Worm (Caenorhabditis elegans): ENCODE measurements around the gene R05D8.9.

Gene R05D8.9

DNA sequence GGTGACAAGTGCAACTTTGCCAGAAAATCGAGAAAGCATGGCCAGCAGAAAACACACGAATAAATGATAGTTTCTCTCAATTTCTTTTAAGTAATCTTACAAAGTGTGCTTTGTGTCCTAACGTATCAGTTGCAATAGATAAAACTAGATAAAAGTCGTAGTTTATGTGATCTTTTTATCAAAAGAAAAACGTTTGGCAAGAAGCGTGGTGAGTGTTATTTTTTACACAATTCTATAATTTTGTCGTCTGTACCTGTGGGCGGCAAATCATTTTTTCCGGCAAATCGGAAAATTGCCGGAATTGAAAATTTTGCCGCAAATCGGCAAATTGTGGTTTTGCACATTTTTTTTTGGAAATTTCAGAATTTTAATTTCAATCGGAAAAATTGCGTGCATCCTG, at the start of gene R05D8.9:
Gene R05D8.9 (minus strand): TSS at position 101 of the 400 bp plus-strand sequence.
- no peak for TF ChIP-seq nhr-10 (tag; optimal IDR thresholded peaks at IDR 0.05)
- no peak for TF ChIP-seq lin-39 (tag; optimal IDR thresholded peaks at IDR 0.05)
- TF ChIP-seq lin-13 (GFP tag; optimal IDR thresholded peaks at IDR 0.05), result no peak
- TF ChIP-seq ceh-82 (tag; optimal IDR thresholded peaks at IDR 0.05), result no peak
- TF ChIP-seq unc-39 (tag; optimal IDR thresholded peaks at IDR 0.05), result no peak
- TF ChIP-seq nhr-23 (tag; optimal IDR thresholded peaks at IDR 0.05), result no peak
- TF ChIP-seq dmd-4 (tag; optimal IDR thresholded peaks at IDR 0.05), result no peak
- TF ChIP-seq nhr-129 (tag; optimal IDR thresholded peaks at IDR 0.05), result no peak
- TF ChIP-seq ztf-11 (tag; optimal IDR thresholded peaks at IDR 0.05), result no peak
- TF ChIP-seq fos-1 (tag; optimal IDR thresholded peaks at IDR 0.05), result no peak
- no peak for TF ChIP-seq mab-5 (tag; optimal IDR thresholded peaks at IDR 0.05)
- no peak for TF ChIP-seq elt-3 (tag; optimal IDR thresholded peaks at IDR 0.05)
- no peak for TF ChIP-seq ztf-4 (tag; optimal IDR thresholded peaks at IDR 0.05)
- no peak for TF ChIP-seq zag-1 (tag; optimal IDR thresholded peaks at IDR 0.05)
- TF ChIP-seq aly-2 (tag; optimal IDR thresholded peaks at IDR 0.05), result no peak
- no peak for TF ChIP-seq R02D3.7 (tag; optimal IDR thresholded peaks at IDR 0.05)
- no peak for TF ChIP-seq ceh-16 (tag; optimal IDR thresholded peaks at IDR 0.05)
- TF ChIP-seq ama-1 (optimal IDR thresholded peaks at IDR 0.05), result no peak

DNA sequence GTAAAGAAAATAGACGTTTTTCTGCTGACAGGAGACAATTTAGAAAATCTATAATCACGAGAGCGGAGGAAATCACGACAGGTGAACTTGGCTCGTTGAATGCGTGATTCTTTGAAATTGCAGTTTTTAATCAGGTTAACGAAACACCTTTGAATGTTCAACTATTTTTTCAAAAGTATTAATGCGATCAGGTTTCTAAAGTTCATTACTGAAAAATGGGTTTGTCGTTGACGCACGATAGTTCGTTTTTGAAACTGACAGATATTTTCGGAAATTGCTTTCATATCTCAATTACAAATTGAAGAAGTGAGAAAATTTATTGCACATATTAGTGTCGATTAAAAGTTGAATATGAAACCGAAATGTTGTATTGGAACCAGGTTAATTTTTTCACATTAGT, 48.6 kb upstream of the R05D8.9 start, which contains the start of gene F54E2.5:
Gene F54E2.5 (minus strand): TSS at position 101 of the 400 bp plus-strand sequence.
- TF ChIP-seq nhr-11 (tag; optimal IDR thresholded peaks at IDR 0.05) (no peak), sma-3 (GFP tag; optimal IDR thresholded peaks at IDR 0.05) (no peak), dmd-4 (tag; optimal IDR thresholded peaks at IDR 0.05) (no peak), nhr-129 (tag; optimal IDR thresholded peaks at IDR 0.05) (no peak), lin-39 (tag; optimal IDR thresholded peaks at IDR 0.05) (no peak), F13H6.1 (tag; optimal IDR thresholded peaks at IDR 0.05) (no peak), nhr-77 (tag; optimal IDR thresholded peaks at IDR 0.05) (no peak), ztf-11 (tag; optimal IDR thresholded peaks at IDR 0.05) (no peak), sem-4 (tag; optimal IDR thresholded peaks at IDR 0.05) (no peak), crh-2 (tag; optimal IDR thresholded peaks at IDR 0.05) (no peak), mdl-1 (tag; optimal IDR thresholded peaks at IDR 0.05) (no peak), blmp-1 (tag; optimal IDR thresholded peaks at IDR 0.05; ENCODE audit: insufficient read depth) (no peak), lin-13 (GFP tag; optimal IDR thresholded peaks at IDR 0.05) (no peak), fos-1 (tag; optimal IDR thresholded peaks at IDR 0.05) (no peak), ceh-16 (tag; optimal IDR thresholded peaks at IDR 0.05) (no peak), lin-11 (tag; optimal IDR thresholded peaks at IDR 0.05) (no peak), nhr-23 (tag; optimal IDR thresholded peaks at IDR 0.05) (no peak), lsy-2 (tag; optimal IDR thresholded peaks at IDR 0.05) (no peak), ztf-4 (tag; optimal IDR thresholded peaks at IDR 0.05) (no peak)

DNA sequence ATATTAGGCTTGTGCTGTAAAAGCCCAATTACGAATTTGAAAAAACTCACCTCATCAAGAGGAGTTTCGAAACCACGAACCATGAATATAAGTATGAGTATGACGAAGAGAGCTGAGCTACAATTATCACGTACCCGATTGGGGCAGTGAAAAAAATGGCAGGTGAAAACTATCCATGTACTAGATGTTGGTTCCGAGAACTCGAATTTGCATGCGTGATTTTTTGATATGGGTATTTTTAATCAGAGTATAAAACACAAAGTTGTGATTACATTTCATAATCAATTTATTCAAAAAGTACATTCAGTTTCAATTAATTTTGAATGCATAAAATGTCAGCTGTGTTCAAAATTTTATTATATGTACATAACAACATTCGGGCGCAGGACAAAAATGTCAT, 46.5 kb upstream of the R05D8.9 start, which contains the start of gene F54E2.9:
Gene F54E2.9 (minus strand): TSS at position 132 of the 400 bp plus-strand sequence.
- TF ChIP-seq zag-1 (tag; optimal IDR thresholded peaks at IDR 0.05) (no peak), nhr-23 (tag; optimal IDR thresholded peaks at IDR 0.05) (no peak), nhr-21 (tag; optimal IDR thresholded peaks at IDR 0.05) (no peak), nhr-6 (tag; optimal IDR thresholded peaks at IDR 0.05) (no peak), ceh-82 (tag; optimal IDR thresholded peaks at IDR 0.05) (no peak), mbf-1 (tag; optimal IDR thresholded peaks at IDR 0.05) (no peak), snpc-4 (tag; optimal IDR thresholded peaks at IDR 0.05) (no peak), elt-3 (tag; optimal IDR thresholded peaks at IDR 0.05) (no peak), nhr-25 (tag; optimal IDR thresholded peaks at IDR 0.05) (no peak), nhr-10 (tag; optimal IDR thresholded peaks at IDR 0.05) (no peak), C34F6.9 (tag; optimal IDR thresholded peaks at IDR 0.05) (no peak), F13H6.1 (tag; optimal IDR thresholded peaks at IDR 0.05) (no peak)

DNA sequence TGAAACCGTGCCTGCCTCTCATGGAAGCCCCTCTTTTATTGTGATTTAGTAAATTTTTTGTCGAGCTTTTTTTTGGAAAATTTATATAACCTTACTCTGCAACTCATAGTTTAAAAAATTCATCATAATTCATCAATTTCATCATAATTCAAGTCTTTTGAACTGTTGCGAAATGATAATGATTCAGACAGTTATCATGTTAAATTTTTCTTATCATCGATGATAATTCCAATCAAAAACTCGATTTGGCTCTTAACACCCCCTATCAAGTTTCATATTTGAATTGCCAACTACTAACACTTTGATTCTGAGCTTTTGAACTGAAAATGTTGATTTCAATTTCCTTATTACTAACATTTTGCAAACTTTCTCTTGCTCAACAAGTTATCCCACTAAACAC, 42.8 kb upstream of the R05D8.9 start, which contains the start of gene F54E2.1:
Gene F54E2.1 (plus strand): TSS at position 235 of the 400 bp plus-strand sequence.
- TF ChIP-seq gmeb-1 (tag; optimal IDR thresholded peaks at IDR 0.05) (peak; percentile 29), lin-13 (GFP tag; optimal IDR thresholded peaks at IDR 0.05) (no peak), fos-1 (tag; optimal IDR thresholded peaks at IDR 0.05) (peak; percentile 100), aly-2 (tag; optimal IDR thresholded peaks at IDR 0.05) (no peak), peb-1 (tag; optimal IDR thresholded peaks at IDR 0.05) (no peak), crh-2 (tag; optimal IDR thresholded peaks at IDR 0.05) (peak; percentile 20)

- TF ChIP-seq sma-3 (GFP tag; optimal IDR thresholded peaks at IDR 0.05), result no peak
- TF ChIP-seq elt-3 (tag; optimal IDR thresholded peaks at IDR 0.05), result no peak
- TF ChIP-seq nhr-23 (tag; optimal IDR thresholded peaks at IDR 0.05), result no peak
- TF ChIP-seq F13H6.1 (tag; optimal IDR thresholded peaks at IDR 0.05), result peak; percentile 33
- TF ChIP-seq egl-27 (tag; optimal IDR thresholded peaks at IDR 0.05), result no peak
- TF ChIP-seq gmeb-1 (tag; optimal IDR thresholded peaks at IDR 0.05), result no peak
- peak; percentile 31 for TF ChIP-seq nhr-129 (tag; optimal IDR thresholded peaks at IDR 0.05)
These were observed 42.1 kb upstream of the R05D8.9 start for ce11 chrV:2809443-2809842.
